Worm (Caenorhabditis elegans) whole organism, late embryonic: ENCODE measurements around the gene glo-4.

Source experiments
- C38D4.7 ChIP-seq: fragments of 200-800 bp; sonication (Bioruptor generic); optimal IDR thresholded peaks from 2 replicates; lab custom pipeline; 2018; ENCODE audit warnings: mild to moderate bottlenecking, missing genetic modification characterization, moderate library complexity, missing compliant biosample characterization
- K02D7.2 ChIP-seq: sonication (generic microtip); optimal IDR thresholded peaks from 2 replicates; lab custom pipeline; 2017; ENCODE audit warnings: mild to moderate bottlenecking, missing genetic modification characterization, missing compliant biosample characterization
- Y22D7AL.16 ChIP-seq: sonication (generic microtip); optimal IDR thresholded peaks from 2 replicates; lab custom pipeline; 2016; ENCODE audit warnings: missing genetic modification characterization, missing compliant biosample characterization
- ama-1 ChIP-seq: fragments of 150-350 bp; optimal IDR thresholded peaks from 2 replicates; lab custom pipeline; 2014
- ceh-18 ChIP-seq: sonication (generic microtip); optimal IDR thresholded peaks from 2 replicates; lab custom pipeline; 2016; ENCODE audit warnings: missing genetic modification characterization, missing compliant biosample characterization
- ceh-24 ChIP-seq: sonication (generic microtip); optimal IDR thresholded peaks from 2 replicates; lab custom pipeline; 2016; ENCODE audit warnings: mild to moderate bottlenecking, missing genetic modification characterization, missing compliant biosample characterization
- ceh-31 ChIP-seq: sonication (generic microtip); optimal IDR thresholded peaks from 2 replicates; lab custom pipeline; 2016; ENCODE audit warnings: missing genetic modification characterization, missing compliant biosample characterization
- ceh-34 ChIP-seq: sonication (generic microtip); optimal IDR thresholded peaks from 2 replicates; lab custom pipeline; 2016; ENCODE audit warnings: mild to moderate bottlenecking, missing genetic modification characterization, missing compliant biosample characterization
- ceh-45 ChIP-seq: fragments of 200-800 bp; sonication (Bioruptor generic); IDR thresholded peaks from 2 replicates; pipeline ENCODE4 v1.3.6; 2022; ENCODE audit warnings: missing genetic modification reagents, missing genetic modification characterization, missing compliant biosample characterization
- ceh-48 ChIP-seq: sonication (generic microtip); optimal IDR thresholded peaks from 2 replicates; lab custom pipeline; 2016; ENCODE audit warnings: missing genetic modification characterization, inconsistent platforms, missing compliant biosample characterization
- ceh-6 ChIP-seq: fragments of 200-800 bp; sonication (Bioruptor generic); optimal IDR thresholded peaks from 2 replicates; lab custom pipeline; 2018; ENCODE audit warnings: mild to moderate bottlenecking, missing genetic modification characterization, missing compliant biosample characterization
- ceh-9 ChIP-seq: sonication (generic microtip); optimal IDR thresholded peaks from 2 replicates; lab custom pipeline; 2016; ENCODE audit warnings: mild to moderate bottlenecking, missing genetic modification characterization, inconsistent platforms, missing compliant biosample characterization
- dmd-4 ChIP-seq: sonication (generic microtip); optimal IDR thresholded peaks from 2 replicates; lab custom pipeline; 2016; ENCODE audit warnings: borderline replicate concordance, missing genetic modification characterization, missing compliant biosample characterization
- dve-1 ChIP-seq: sonication (generic microtip); optimal IDR thresholded peaks from 2 replicates; lab custom pipeline; 2017; ENCODE audit warnings: antibody characterized with exemption, mild to moderate bottlenecking, missing genetic modification characterization, missing compliant biosample characterization
- elt-2 ChIP-seq: sonication (generic microtip); optimal IDR thresholded peaks from 2 replicates; lab custom pipeline; 2016; ENCODE audit warnings: missing genetic modification reagents, missing genetic modification characterization, missing compliant biosample characterization
- elt-4 ChIP-seq: sonication (generic microtip); optimal IDR thresholded peaks from 2 replicates; lab custom pipeline; 2016; ENCODE audit warnings: missing genetic modification characterization, missing compliant biosample characterization
- eyg-1 ChIP-seq: sonication (generic microtip); optimal IDR thresholded peaks from 2 replicates; lab custom pipeline; 2016; ENCODE audit warnings: missing genotype, missing genetic modification characterization, missing compliant biosample characterization
- fax-1 ChIP-seq: sonication (generic microtip); optimal IDR thresholded peaks from 2 replicates; lab custom pipeline; 2016; ENCODE audit warnings: missing genotype, missing genetic modification characterization, missing compliant biosample characterization
- fkh-6 ChIP-seq: sonication (generic microtip); optimal IDR thresholded peaks from 2 replicates; lab custom pipeline; 2016; ENCODE audit warnings: missing genetic modification characterization, missing compliant biosample characterization
- hlh-13 ChIP-seq: fragments of 200-800 bp; sonication (Bioruptor generic); optimal IDR thresholded peaks from 2 replicates; lab custom pipeline; 2018; ENCODE audit warnings: mild to moderate bottlenecking, missing genetic modification characterization, missing compliant biosample characterization
- hlh-15 ChIP-seq: sonication (generic microtip); optimal IDR thresholded peaks from 2 replicates; lab custom pipeline; 2016; ENCODE audit warnings: missing genetic modification characterization, missing compliant biosample characterization
- nhr-11 ChIP-seq: fragments of 150-350 bp; optimal IDR thresholded peaks from 2 replicates; lab custom pipeline; 2014; ENCODE audit warnings: missing biosample characterization, missing genetic modification characterization
- nhr-232 ChIP-seq: sonication (generic microtip); optimal IDR thresholded peaks from 2 replicates; lab custom pipeline; 2016; ENCODE audit warnings: missing genetic modification characterization, missing compliant biosample characterization
- npax-4 ChIP-seq: sonication (generic microtip); optimal IDR thresholded peaks from 2 replicates; lab custom pipeline; 2016; ENCODE audit warnings: missing genetic modification characterization, missing compliant biosample characterization
- odd-2 ChIP-seq: sonication (generic microtip); optimal IDR thresholded peaks from 2 replicates; lab custom pipeline; 2017; ENCODE audit warnings: antibody characterized with exemption, mild to moderate bottlenecking, missing genetic modification characterization, missing compliant biosample characterization
- pag-3 ChIP-seq: sonication (generic microtip); optimal IDR thresholded peaks from 2 replicates; lab custom pipeline; 2016; ENCODE audit warnings: missing compliant biosample characterization, missing genetic modification characterization, borderline replicate concordance
- pat-9 ChIP-seq: fragments of 200-800 bp; sonication (Bioruptor generic); optimal IDR thresholded peaks from 2 replicates; lab custom pipeline; 2018; ENCODE audit warnings: mild to moderate bottlenecking, missing genetic modification characterization, moderate library complexity, missing compliant biosample characterization
- pros-1 ChIP-seq: fragments of 150-350 bp; optimal IDR thresholded peaks from 2 replicates; lab custom pipeline; 2014; ENCODE audit warnings: missing biosample characterization, missing genetic modification reagents, missing genetic modification characterization
- sdc-2 ChIP-seq: sonication (generic microtip); optimal IDR thresholded peaks from 2 replicates; lab custom pipeline; 2016; ENCODE audit warnings: missing genotype, missing genetic modification characterization, missing compliant biosample characterization
- syd-9 ChIP-seq: sonication (generic microtip); optimal IDR thresholded peaks from 2 replicates; lab custom pipeline; 2016; ENCODE audit warnings: mild to moderate bottlenecking, missing genetic modification characterization, moderate library complexity, missing compliant biosample characterization
- tbx-2 ChIP-seq: sonication (generic microtip); optimal IDR thresholded peaks from 2 replicates; lab custom pipeline; 2016; ENCODE audit warnings: missing genetic modification characterization, missing compliant biosample characterization
- tbx-7 ChIP-seq: sonication (generic microtip); optimal IDR thresholded peaks from 2 replicates; lab custom pipeline; 2016; ENCODE audit warnings: missing genotype, missing genetic modification characterization, missing compliant biosample characterization
- ttx-3 ChIP-seq: sonication (generic microtip); optimal IDR thresholded peaks from 2 replicates; lab custom pipeline; 2016; ENCODE audit warnings: missing genetic modification reagents, missing genetic modification characterization, missing compliant biosample characterization
- unc-42 ChIP-seq: sonication (generic microtip); optimal IDR thresholded peaks from 2 replicates; lab custom pipeline; 2016; ENCODE audit warnings: missing genotype, missing genetic modification characterization, missing compliant biosample characterization
- zip-5 ChIP-seq: sonication (generic microtip); optimal IDR thresholded peaks from 2 replicates; lab custom pipeline; 2016; ENCODE audit warnings: missing genetic modification characterization, missing compliant biosample characterization

Gene glo-4

DNA sequence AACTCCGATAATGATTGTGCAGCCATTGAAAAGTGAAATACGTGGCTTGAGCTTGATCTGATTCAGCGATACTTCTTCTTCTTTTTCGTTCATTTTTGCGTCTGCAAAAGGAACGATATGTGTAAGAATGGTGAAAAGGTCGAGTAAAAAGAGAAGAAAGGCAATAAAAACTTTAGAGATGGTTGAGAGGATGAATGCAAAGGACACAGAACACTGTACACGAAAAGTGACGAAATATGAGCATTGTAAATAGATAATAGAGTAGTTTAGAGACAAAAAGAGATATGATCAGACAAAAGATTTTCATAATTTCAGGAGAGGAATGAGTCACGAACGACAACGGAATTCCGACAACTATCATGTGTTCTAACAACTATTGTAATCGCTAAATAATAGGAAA lies 3.2 kb upstream of the glo-4 start, which contains the start of gene aat-2:
aat-2 (minus strand) TSS at position 101 of the 400 bp plus-strand sequence.
- TF ChIP-seq zip-5 (tag; lab: Kevin White, UChicago) (no peak), ceh-45 (GFP tag; lab: Robert Waterston, UW) (no peak), ceh-18 (no peak), fax-1 (tag; lab: Kevin White, UChicago) (no peak), sdc-2 (tag; lab: Kevin White, UChicago) (no peak)
- TF ChIP-seq, all 69 proteins: peak for 0

DNA sequence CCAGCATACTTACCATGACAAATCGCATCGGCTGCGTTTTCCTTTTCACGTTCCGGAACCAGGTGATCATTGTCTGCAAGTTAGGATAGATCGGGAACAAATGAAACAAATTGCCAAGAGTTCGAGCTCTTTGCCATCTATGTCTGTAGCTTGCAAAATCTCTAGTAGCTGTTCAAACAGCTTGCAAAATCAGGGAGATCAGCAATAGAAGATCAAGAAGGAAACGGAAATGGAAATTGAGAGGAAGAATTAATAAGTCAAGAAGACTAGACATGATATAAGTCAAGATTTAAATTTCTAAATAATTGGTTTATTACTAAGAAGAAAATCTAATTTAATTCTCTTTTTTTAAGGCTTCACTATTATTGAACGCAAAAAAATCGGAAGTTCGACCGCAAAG lies 10.7 kb downstream of the glo-4 start, which contains the start of gene F07C3.3:
F07C3.3 (minus strand) TSS at position 101 of the 400 bp plus-strand sequence.
- TF ChIP-seq hlh-13 (GFP tag; lab: Kevin White, UChicago) (no peak), ama-1 (lab: Kevin White, UChicago) (no peak), elt-2 (tag; lab: Kevin White, UChicago) (no peak), C38D4.7 (GFP tag; lab: Kevin White, UChicago) (no peak), K02D7.2 (tag; lab: Kevin White, UChicago) (no peak), tbx-7 (tag; lab: Kevin White, UChicago) (no peak), elt-4 (tag; lab: Kevin White, UChicago) (no peak), tbx-2 (tag; lab: Kevin White, UChicago) (no peak), fkh-6 (tag; lab: Kevin White, UChicago) (no peak), pag-3 (no peak), Y22D7AL.16 (tag; lab: Kevin White, UChicago) (no peak), odd-2 (no peak), nhr-232 (no peak), ceh-9 (tag; lab: Kevin White, UChicago) (no peak), zip-5 (tag; lab: Kevin White, UChicago) (no peak), ttx-3 (no peak), npax-4 (no peak)

DNA sequence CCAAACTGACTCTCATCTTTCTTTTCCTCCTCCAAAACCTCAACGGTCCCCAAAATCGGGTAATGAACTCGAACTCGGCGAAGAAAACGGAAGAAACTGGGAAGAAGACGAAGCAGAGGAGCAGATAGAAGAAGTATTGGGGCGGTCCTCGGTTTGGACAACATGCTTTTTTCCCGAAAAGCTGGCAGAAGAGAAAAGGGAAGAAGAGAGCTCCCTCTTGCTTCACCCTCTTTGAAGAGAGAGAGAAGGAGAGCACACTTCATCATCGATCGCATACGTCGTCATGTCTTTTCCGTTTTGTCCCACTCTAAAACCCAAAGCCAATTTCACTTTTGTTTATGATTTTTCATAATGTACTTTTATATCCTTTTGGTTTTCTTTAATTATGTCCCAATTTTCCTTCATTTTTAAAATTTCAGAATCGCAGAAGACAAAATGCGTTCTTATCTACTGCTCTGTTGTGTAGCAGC lies 17.3 kb downstream of the glo-4 start, which contains the start of gene F07C3.2:
F07C3.2 (plus strand) TSS at position 420 of the 470 bp plus-strand sequence.
- TF ChIP-seq pat-9 (tag; lab: Kevin White, UChicago) (no peak), hlh-15 (tag; lab: Kevin White, UChicago) (no peak), ceh-34 (tag; lab: Kevin White, UChicago) (no peak), ttx-3 (no peak), ceh-31 (tag; lab: Kevin White, UChicago) (peak; percentile 56), ceh-48 (tag; lab: Kevin White, UChicago) (peak; percentile 30), unc-42 (peak; percentile 61)

DNA sequence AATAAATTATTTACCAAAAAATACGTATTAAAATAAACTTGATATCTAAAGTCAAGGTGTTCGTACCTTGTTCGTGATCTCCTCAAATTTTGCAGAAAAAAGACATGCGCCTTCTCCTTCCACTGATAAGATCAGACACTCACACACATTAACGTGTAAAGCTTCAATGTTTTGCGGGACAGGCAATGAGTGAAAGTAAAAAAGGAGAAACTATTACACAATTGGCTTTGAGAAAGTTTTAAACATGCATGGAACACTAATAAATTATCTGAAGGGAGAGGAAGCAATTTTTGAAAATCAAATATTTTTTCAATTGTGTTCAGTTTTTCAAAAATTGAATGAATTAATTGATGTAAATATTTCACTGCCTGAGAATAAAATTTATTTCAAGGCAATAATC lies 18.0 kb downstream of the glo-4 start:
- no peak for TF ChIP-seq eyg-1 (tag; lab: Kevin White, UChicago)
- no peak for TF ChIP-seq odd-2
- no peak for TF ChIP-seq pros-1 (tag; lab: Kevin White, UChicago)
- no peak for TF ChIP-seq syd-9
- TF ChIP-seq ceh-45 (GFP tag; lab: Robert Waterston, UW), result no peak
- TF ChIP-seq C38D4.7 (GFP tag; lab: Kevin White, UChicago), result no peak
- TF ChIP-seq ceh-6 (GFP tag; lab: Kevin White, UChicago), result no peak
- TF ChIP-seq dmd-4 (tag; lab: Kevin White, UChicago), result no peak
- TF ChIP-seq dve-1 (tag; lab: Kevin White, UChicago), result no peak
- TF ChIP-seq ceh-24 (tag; lab: Kevin White, UChicago), result no peak
- TF ChIP-seq nhr-11 (tag; lab: Kevin White, UChicago), result no peak
- TF ChIP-seq zip-5 (tag; lab: Kevin White, UChicago), result no peak
- TF ChIP-seq, all 69 proteins: peak for 0

DNA sequence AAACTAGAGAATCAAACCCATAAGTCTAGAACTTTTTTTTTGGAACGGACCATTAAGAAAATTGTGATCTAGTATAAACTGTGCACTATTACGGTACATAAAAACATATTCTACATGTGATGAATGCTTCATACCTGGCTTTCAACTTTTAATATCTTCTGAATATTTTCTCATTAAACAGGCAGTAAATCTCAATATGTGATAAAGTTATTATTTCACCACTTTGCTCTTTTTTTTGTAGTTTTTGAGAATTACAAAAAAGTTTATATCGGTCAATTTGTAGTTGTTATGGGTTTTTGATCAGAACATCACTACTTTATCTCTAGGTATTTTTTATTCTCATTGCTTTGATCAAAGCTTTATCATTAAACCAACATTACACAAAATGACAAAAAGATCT lies 18.6 kb downstream of the glo-4 start:
- no peak for TF ChIP-seq dmd-4 (tag; lab: Kevin White, UChicago)
- no peak for TF ChIP-seq sdc-2 (tag; lab: Kevin White, UChicago)
